Worm (Caenorhabditis elegans): ENCODE results near the gene Y49F6B.2.

ce11 chrII:3547282-3547681 lies 44.5 kb downstream of the Y49F6B.2 start:
- TF ChIP-seq snpc-4 (tag; optimal IDR thresholded peaks at IDR 0.05): no peak
- TF ChIP-seq daf-12 (tag; optimal IDR thresholded peaks at IDR 0.05): no peak
- no peak for TF ChIP-seq egl-27 (tag; optimal IDR thresholded peaks at IDR 0.05)
- TF ChIP-seq nhr-11 (tag; optimal IDR thresholded peaks at IDR 0.05): no peak
- no peak for TF ChIP-seq ama-1 (optimal IDR thresholded peaks at IDR 0.05)

All from whole organism, L3 larva.